Worm (Caenorhabditis elegans): ENCODE results near the gene clec-178.

ce11 chrIV:5623718-5624117 lies 30.0 kb upstream of the clec-178 start, which contains the start of gene srsx-15:
- TF ChIP-seq unc-62 (GFP tag; optimal IDR thresholded peaks at IDR 0.05) (no peak), mdl-1 (tag; optimal IDR thresholded peaks at IDR 0.05) (no peak), mab-5 (tag; optimal IDR thresholded peaks at IDR 0.05) (no peak), fos-1 (tag; optimal IDR thresholded peaks at IDR 0.05) (no peak), nhr-25 (tag; optimal IDR thresholded peaks at IDR 0.05) (no peak), elt-1 (tag; optimal IDR thresholded peaks at IDR 0.05) (no peak)
